Fruit fly (Drosophila melanogaster) whole organism, adult: ENCODE data around the gene CG13070.

Experiments
- CG11617 ChIP-seq: fragments of 200-800 bp; sonication (Bioruptor generic); optimal IDR thresholded peaks from 2 replicates; lab custom pipeline; 2017; ENCODE audit warnings: mild to moderate bottlenecking, missing biosample characterization, missing genetic modification reagents, missing genetic modification characterization
- CG33017 ChIP-seq: fragments of 200-800 bp; sonication (Bioruptor generic); optimal IDR thresholded peaks from 2 replicates; lab custom pipeline; 2018; ENCODE audit warnings: missing biosample characterization, mild to moderate bottlenecking, missing genetic modification characterization, moderate library complexity
- Clk ChIP-seq: fragments of 200-800 bp; sonication (Bioruptor generic); optimal IDR thresholded peaks from 2 replicates; lab custom pipeline; 2017; ENCODE audit warnings: missing biosample characterization, missing genetic modification characterization
- Hr96 ChIP-seq: fragments of 200-800 bp; sonication (Bioruptor generic); optimal IDR thresholded peaks from 2 replicates; lab custom pipeline; 2016; ENCODE audit warnings: missing biosample characterization, missing genetic modification characterization
- bab1 ChIP-seq: fragments of 200-800 bp; sonication (Bioruptor generic); optimal IDR thresholded peaks from 3 replicates; lab custom pipeline; 2019; ENCODE audit warnings: missing biosample characterization, mild to moderate bottlenecking, missing genetic modification characterization, moderate library complexity
- cnc ChIP-seq, 2 experiments: fragments of >200 bp; optimal IDR thresholded peaks; 2 replicates each; lab custom pipeline; 2017
- kay ChIP-seq: fragments of 200-800 bp; sonication (Bioruptor generic); peaks from one replicate; lab custom pipeline; 2016; ENCODE audit warnings: missing biosample characterization, missing genetic modification characterization, borderline replicate concordance
- ovo ChIP-seq: fragments of 200-800 bp; sonication (Bioruptor generic); optimal IDR thresholded peaks from 2 replicates; lab custom pipeline; 2016; ENCODE audit warnings: missing biosample characterization, missing genetic modification characterization
- toe ChIP-seq: fragments of 200-800 bp; sonication (Bioruptor generic); optimal IDR thresholded peaks from 2 replicates; lab custom pipeline; 2016; ENCODE audit warnings: missing biosample characterization, missing genetic modification characterization

dm6 chr3L:16308380-16308779 lies 45.2 kb downstream of the CG13070 start, which contains the start of gene CG13042:
- TF ChIP-seq kay (GFP tag; lab: Kevin White, UChicago) (no peak), CG11617 (no peak), ovo (GFP tag; lab: Kevin White, UChicago) (no peak), CG33017 (tag; lab: Kevin White, UChicago) (no peak), bab1 (GFP tag; lab: Kevin White, UChicago) (no peak), cnc (optimal IDR thresholded peaks at IDR 0.05; lab: Kevin White, UChicago) (no peak), toe (GFP tag; lab: Kevin White, UChicago) (no peak), Hr96 (GFP tag; lab: Kevin White, UChicago) (no peak), Clk (no peak)
